Worm (Caenorhabditis elegans) whole organism, early embryonic: Measurements from ENCODE around the gene cpr-8.

ENCODE experiments used
- F13C5.2 ChIP-seq: sonication (generic microtip); optimal IDR thresholded peaks from 2 replicates; lab custom pipeline; 2017; ENCODE audit warnings: mild to moderate bottlenecking, missing genetic modification characterization, inconsistent platforms, missing compliant biosample characterization
- ceh-13 ChIP-seq: fragments of 200-800 bp; sonication (Bioruptor generic); optimal IDR thresholded peaks from 2 replicates; lab custom pipeline; 2018; ENCODE audit warnings: mild to moderate bottlenecking, missing genetic modification characterization, missing compliant biosample characterization
- hmbx-1 ChIP-seq: sonication (generic microtip); optimal IDR thresholded peaks from 2 replicates; lab custom pipeline; 2016; ENCODE audit warnings: mild to moderate bottlenecking, missing genetic modification characterization, missing compliant biosample characterization

DNA sequence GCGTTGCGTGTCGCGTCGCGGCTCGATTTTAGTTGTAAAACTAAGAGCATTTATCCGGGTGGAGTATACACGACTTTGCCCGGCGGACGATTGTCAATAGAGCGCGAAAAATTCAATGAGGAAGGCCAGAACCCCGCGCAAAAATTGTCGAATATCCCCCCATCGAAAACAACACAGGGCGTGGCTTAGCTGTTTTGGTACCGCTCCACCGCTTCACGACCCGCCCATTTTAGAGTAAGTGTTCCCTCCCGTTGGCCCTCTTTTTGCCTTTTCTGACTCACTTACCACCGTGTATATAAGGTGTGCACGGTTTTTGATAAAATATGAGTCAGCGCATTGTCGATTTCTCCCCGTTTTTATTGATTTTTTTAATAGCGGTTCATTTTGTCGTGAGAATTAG, 19.0 kb downstream of the cpr-8 start:
- no peak for TF ChIP-seq hmbx-1 (tag; lab: Kevin White, UChicago)
- TF ChIP-seq ceh-13 (GFP tag; lab: Kevin White, UChicago): no peak
- no peak for TF ChIP-seq F13C5.2 (tag; lab: Kevin White, UChicago)
